Worm (Caenorhabditis elegans) whole organism, young adult: ENCODE measurements around the gene met-2.

Experiments used
- B0261.1 ChIP-seq: sonication (generic microtip); optimal IDR thresholded peaks from 2 replicates; lab custom pipeline; 2016; ENCODE audit warnings: mild to moderate bottlenecking, missing genetic modification characterization, moderate library complexity, missing compliant biosample characterization
- C06A6.2 ChIP-seq: fragments of 200-800 bp; sonication (Bioruptor generic); conservative IDR thresholded peaks from 2 replicates; pipeline ENCODE4 v1.3.6; 2022; ENCODE audit warnings: missing genetic modification characterization, missing compliant biosample characterization
- C17E4.6 ChIP-seq: fragments of 200-800 bp; sonication (Bioruptor generic); IDR thresholded peaks from 2 replicates; pipeline ENCODE4 v1.3.6; 2022; ENCODE audit warnings: missing genetic modification reagents, missing genetic modification characterization, missing compliant biosample characterization
- F33H1.4 ChIP-seq: fragments of 200-800 bp; sonication (Bioruptor generic); IDR thresholded peaks from 2 replicates; pipeline ENCODE4 v1.3.6; 2022; ENCODE audit warnings: missing genetic modification reagents, missing genetic modification characterization, missing compliant biosample characterization
- F37B4.10 ChIP-seq: fragments of 200-800 bp; sonication (Bioruptor generic); IDR thresholded peaks from 2 replicates; pipeline ENCODE4 v1.3.6; 2022; ENCODE audit warnings: missing genetic modification characterization, missing compliant biosample characterization
- F39B2.1 ChIP-seq: fragments of 200-800 bp; sonication (Bioruptor generic); IDR thresholded peaks from 2 replicates; pipeline ENCODE4 v1.3.6; 2022; ENCODE audit warnings: missing genetic modification reagents, missing genetic modification characterization, missing compliant biosample characterization
- Y53G8AR.9 ChIP-seq: fragments of 200-800 bp; sonication (Bioruptor generic); conservative IDR thresholded peaks from 2 replicates; pipeline ENCODE4 v1.3.6; 2022; ENCODE audit warnings: missing genetic modification reagents, missing genetic modification characterization, missing compliant biosample characterization
- Y67H2A.10 ChIP-seq: fragments of 200-800 bp; sonication (Bioruptor generic); conservative IDR thresholded peaks from 2 replicates; pipeline ENCODE4 v1.3.6; 2022; ENCODE audit warnings: missing genetic modification reagents, missing genetic modification characterization, missing compliant biosample characterization
- Y79H2A.3 ChIP-seq: fragments of 200-800 bp; sonication (Bioruptor generic); conservative IDR thresholded peaks from 2 replicates; pipeline ENCODE4 v1.3.6; 2022; ENCODE audit warnings: missing genetic modification reagents, missing genetic modification characterization, missing compliant biosample characterization
- atf-7 ChIP-seq: sonication (generic microtip); optimal IDR thresholded peaks from 2 replicates; lab custom pipeline; 2017; ENCODE audit warnings: mild to moderate bottlenecking, missing genetic modification characterization, missing compliant biosample characterization
- athp-1 ChIP-seq: sonication (generic microtip); optimal IDR thresholded peaks from 2 replicates; lab custom pipeline; 2017; ENCODE audit warnings: mild to moderate bottlenecking, missing genetic modification characterization, missing compliant biosample characterization
- bed-1 ChIP-seq: fragments of 200-800 bp; sonication (Bioruptor generic); IDR thresholded peaks from 2 replicates; pipeline ENCODE4 v1.3.6; 2022; ENCODE audit warnings: missing genetic modification reagents, missing genetic modification characterization, missing compliant biosample characterization
- bed-2 ChIP-seq: fragments of 200-800 bp; sonication (Bioruptor generic); IDR thresholded peaks from 2 replicates; pipeline ENCODE4 v1.3.6; 2022; ENCODE audit warnings: missing genetic modification reagents, missing genetic modification characterization, missing compliant biosample characterization
- ccch-3 ChIP-seq: fragments of 200-800 bp; sonication (Bioruptor generic); optimal IDR thresholded peaks from 2 replicates; lab custom pipeline; 2018; ENCODE audit warnings: mild to moderate bottlenecking, missing genetic modification characterization, missing compliant biosample characterization
- ceh-100 ChIP-seq: fragments of 200-800 bp; sonication (Bioruptor generic); IDR thresholded peaks from 2 replicates; pipeline ENCODE4 v1.3.6; 2022; ENCODE audit warnings: missing genetic modification reagents, missing genetic modification characterization, missing compliant biosample characterization
- ceh-40 ChIP-seq: fragments of 200-800 bp; sonication (Bioruptor generic); IDR thresholded peaks from 2 replicates; pipeline ENCODE4 v1.3.6; 2022; ENCODE audit warnings: missing genetic modification characterization, missing compliant biosample characterization
- ceh-91 ChIP-seq: fragments of 200-800 bp; sonication (Bioruptor generic); IDR thresholded peaks from 2 replicates; pipeline ENCODE4 v1.3.6; 2022; ENCODE audit warnings: missing genetic modification reagents, missing genetic modification characterization, missing compliant biosample characterization
- chd-7 ChIP-seq: sonication (generic microtip); optimal IDR thresholded peaks from 2 replicates; lab custom pipeline; 2016; ENCODE audit warnings: mild to moderate bottlenecking, missing genetic modification characterization, moderate library complexity, missing compliant biosample characterization
- dox-1 ChIP-seq: fragments of 200-800 bp; sonication (Bioruptor generic); IDR thresholded peaks from 2 replicates; pipeline ENCODE4 v1.3.6; 2022; ENCODE audit warnings: missing genetic modification reagents, missing genetic modification characterization, missing compliant biosample characterization
- efl-1 ChIP-seq: fragments of 150-350 bp; optimal IDR thresholded peaks from 2 replicates; lab custom pipeline; 2014; ENCODE audit warnings: missing biosample characterization, missing genetic modification reagents, missing genetic modification characterization
- gei-17 ChIP-seq: fragments of 200-800 bp; sonication (Bioruptor generic); optimal IDR thresholded peaks from 2 replicates; lab custom pipeline; 2018; ENCODE audit warnings: mild to moderate bottlenecking, missing genetic modification characterization, missing compliant biosample characterization
- lag-1 ChIP-seq: fragments of 200-800 bp; sonication (Bioruptor generic); IDR thresholded peaks from 2 replicates; pipeline ENCODE4 v1.3.6; 2022; ENCODE audit warnings: missing genetic modification reagents, missing genetic modification characterization, missing compliant biosample characterization
- let-526 ChIP-seq: fragments of 200-800 bp; sonication (Bioruptor generic); IDR thresholded peaks from 2 replicates; pipeline ENCODE4 v1.3.6; 2022; ENCODE audit warnings: missing genetic modification reagents, missing genetic modification characterization, missing compliant biosample characterization
- let-607 ChIP-seq, 2 experiments: fragments of 200-800 bp in 1 of 2; sonication (Bioruptor generic) in 1 of 2; sonication (generic microtip) in 1 of 2; optimal IDR thresholded peaks; 2 replicates each; lab custom pipeline; 2016 to 2018; ENCODE audit warnings: mild to moderate bottlenecking in 2 of 2, missing compliant biosample characterization in 2 of 2, missing genetic modification characterization in 2 of 2, moderate library complexity in 2 of 2, missing genotype in 1 of 2
- lin-54 ChIP-seq: fragments of 200-800 bp; sonication (Bioruptor generic); optimal IDR thresholded peaks from 2 replicates; lab custom pipeline; 2018; ENCODE audit warnings: mild to moderate bottlenecking, missing genetic modification characterization, missing compliant biosample characterization
- lir-1 ChIP-seq: fragments of 200-800 bp; sonication (Bioruptor generic); conservative IDR thresholded peaks from 2 replicates; pipeline ENCODE4 v1.3.6; 2022; ENCODE audit warnings: missing genetic modification reagents, missing genetic modification characterization, missing compliant biosample characterization
- lsl-1 ChIP-seq: fragments of 200-800 bp; sonication (Bioruptor generic); optimal IDR thresholded peaks from 2 replicates; lab custom pipeline; 2018; ENCODE audit warnings: mild to moderate bottlenecking, missing genetic modification characterization, moderate library complexity, missing compliant biosample characterization
- madf-3 ChIP-seq: fragments of 200-800 bp; sonication (Bioruptor generic); IDR thresholded peaks from 2 replicates; pipeline ENCODE4 v1.3.6; 2022; ENCODE audit warnings: missing genetic modification reagents, missing genetic modification characterization, missing compliant biosample characterization
- madf-6 ChIP-seq: fragments of 200-800 bp; sonication (Bioruptor generic); IDR thresholded peaks from 2 replicates; pipeline ENCODE4 v1.3.6; 2022; ENCODE audit warnings: missing genetic modification reagents, missing genetic modification characterization, missing compliant biosample characterization
- mes-4 ChIP-seq: sonication (generic microtip); optimal IDR thresholded peaks from 2 replicates; lab custom pipeline; 2016; ENCODE audit warnings: missing genotype, missing genetic modification characterization, missing compliant biosample characterization
- nfyb-1 ChIP-seq: fragments of 200-800 bp; sonication (Bioruptor generic); IDR thresholded peaks from 2 replicates; pipeline ENCODE4 v1.3.6; 2022; ENCODE audit warnings: missing genetic modification reagents, missing genetic modification characterization, missing compliant biosample characterization
- pha-4 ChIP-seq: fragments of 150-350 bp; sonication (generic microtip); optimal IDR thresholded peaks from 2 replicates; lab custom pipeline; 2014; ENCODE audit warnings: missing biosample characterization, missing genetic modification reagents, missing genetic modification characterization
- rcor-1 ChIP-seq: fragments of 200-800 bp; sonication (Bioruptor generic); IDR thresholded peaks from 2 replicates; pipeline ENCODE4 v1.3.6; 2022; ENCODE audit warnings: missing genetic modification reagents, missing genetic modification characterization, missing compliant biosample characterization
- repo-1 ChIP-seq: sonication (generic microtip); optimal IDR thresholded peaks from 2 replicates; lab custom pipeline; 2017; ENCODE audit warnings: mild to moderate bottlenecking, missing genetic modification characterization, missing compliant biosample characterization
- sdz-38 ChIP-seq: sonication (generic microtip); optimal IDR thresholded peaks from 2 replicates; lab custom pipeline; 2016; ENCODE audit warnings: missing genotype, missing genetic modification characterization, missing compliant biosample characterization
- sea-2 ChIP-seq: fragments of 200-800 bp; sonication (Bioruptor generic); IDR thresholded peaks from 2 replicates; pipeline ENCODE4 v1.3.6; 2022; ENCODE audit warnings: missing genetic modification characterization, missing compliant biosample characterization
- somi-1 ChIP-seq: fragments of 200-800 bp; sonication (Bioruptor generic); optimal IDR thresholded peaks from 2 replicates; lab custom pipeline; 2018; ENCODE audit warnings: mild to moderate bottlenecking, missing genetic modification characterization, missing compliant biosample characterization
- sptf-2 ChIP-seq: fragments of 200-800 bp; sonication (Bioruptor generic); optimal IDR thresholded peaks from 2 replicates; lab custom pipeline; 2018; ENCODE audit warnings: mild to moderate bottlenecking, missing genetic modification characterization, missing compliant biosample characterization
- zim-3 ChIP-seq: sonication (generic microtip); optimal IDR thresholded peaks from 2 replicates; lab custom pipeline; 2017; ENCODE audit warnings: mild to moderate bottlenecking, missing genetic modification characterization, moderate library complexity, missing compliant biosample characterization
- ztf-18 ChIP-seq: sonication (generic microtip); optimal IDR thresholded peaks from 2 replicates; lab custom pipeline; 2016; ENCODE audit warnings: missing genotype, mild to moderate bottlenecking, missing genetic modification characterization, missing compliant biosample characterization
- ztf-22 ChIP-seq: fragments of 200-800 bp; sonication (Bioruptor generic); optimal IDR thresholded peaks from 2 replicates; lab custom pipeline; 2018; ENCODE audit warnings: mild to moderate bottlenecking, missing genetic modification characterization, moderate library complexity, missing compliant biosample characterization
- ztf-25 ChIP-seq: fragments of 200-800 bp; sonication (Bioruptor generic); IDR thresholded peaks from 2 replicates; pipeline ENCODE4 v1.3.6; 2022; ENCODE audit warnings: missing genetic modification reagents, missing genetic modification characterization, missing compliant biosample characterization
- ztf-3 ChIP-seq: fragments of 200-800 bp; sonication (Bioruptor generic); optimal IDR thresholded peaks from 2 replicates; lab custom pipeline; 2018; ENCODE audit warnings: mild to moderate bottlenecking, missing genetic modification characterization, missing compliant biosample characterization

Gene met-2

ce11 chrIII:8363253-8364061 is 11.6 kb upstream of the met-2 start, which contains the start of gene R05D3.3:
TSS of gene R05D3.3 (plus strand) at chrIII:8364011.
- TF ChIP-seq madf-6 (GFP tag; lab: Robert Waterston, UW) (peak; percentile 44), F33H1.4 (GFP tag; lab: Robert Waterston, UW) (peak; percentile 55; the same call in 1 of the 2 replicates), efl-1 (GFP tag; lab: Kevin White, UChicago) (peak; percentile 1), let-607 (tag; optimal IDR thresholded peaks at IDR 0.05; lab: Kevin White, UChicago) (no peak), lsl-1 (GFP tag; lab: Kevin White, UChicago) (peak; percentile 74), ceh-91 (GFP tag; lab: Robert Waterston, UW) (peak; percentile 84)

ce11 chrIII:8368619-8369018 is 6.5 kb upstream of the met-2 start, which contains the start of gene R05D3.9:
TSS of gene R05D3.9 (minus strand) at chrIII:8368719.
- TF ChIP-seq nfyb-1 (GFP tag; lab: Robert Waterston, UW) (no peak), sdz-38 (tag; lab: Kevin White, UChicago) (no peak)
- TF ChIP-seq, all 124 proteins: peak for 0

ce11 chrIII:8369172-8369571 is 5.9 kb upstream of the met-2 start:
- TF ChIP-seq Y67H2A.10 (GFP tag; lab: Robert Waterston, UW) (no peak), ceh-40 (no peak), ztf-25 (no peak), ztf-22 (GFP tag; lab: Kevin White, UChicago) (no peak), madf-3 (no peak), zim-3 (tag; lab: Kevin White, UChicago) (no peak), C06A6.2 (GFP tag; lab: Robert Waterston, UW) (no peak), lsl-1 (GFP tag; lab: Kevin White, UChicago) (no peak), pha-4 (no peak), ceh-91 (GFP tag; lab: Robert Waterston, UW) (no peak), F37B4.10 (GFP tag; lab: Robert Waterston, UW) (no peak), atf-7 (tag; lab: Kevin White, UChicago) (no peak), ztf-3 (no peak), C17E4.6 (GFP tag; lab: Robert Waterston, UW) (no peak), bed-2 (GFP tag; lab: Robert Waterston, UW) (no peak), Y79H2A.3 (no peak)
- TF ChIP-seq, all 124 proteins: peak for 0

ce11 chrIII:8370188-8370587 is 4.9 kb upstream of the met-2 start:
- TF ChIP-seq B0261.1 = no peak
- TF ChIP-seq bed-1 (GFP tag; lab: Robert Waterston, UW) = no peak
- TF ChIP-seq efl-1 (GFP tag; lab: Kevin White, UChicago) = peak; percentile 60
- TF ChIP-seq rcor-1 (GFP tag; lab: Robert Waterston, UW) = no peak
- TF ChIP-seq sptf-2 = no peak
- TF ChIP-seq athp-1 (tag; lab: Kevin White, UChicago) = no peak
- no peak for TF ChIP-seq ztf-18 (tag; lab: Kevin White, UChicago)
- TF ChIP-seq lin-54 (GFP tag; lab: Kevin White, UChicago) = peak; percentile 64
- TF ChIP-seq repo-1 (tag; lab: Kevin White, UChicago) = no peak
- TF ChIP-seq gei-17 = no peak
- TF ChIP-seq Y53G8AR.9 (GFP tag; lab: Robert Waterston, UW) = no peak
- TF ChIP-seq lir-1 (GFP tag; lab: Robert Waterston, UW) = no peak
- TF ChIP-seq ccch-3 (GFP tag; lab: Kevin White, UChicago) = no peak
- no peak for TF ChIP-seq chd-7 (tag; lab: Kevin White, UChicago)
- TF ChIP-seq pha-4 = no peak
- no peak for TF ChIP-seq somi-1 (GFP tag; lab: Kevin White, UChicago)
- TF ChIP-seq mes-4 (tag; lab: Kevin White, UChicago) = no peak
- TF ChIP-seq sea-2 (GFP tag; lab: Robert Waterston, UW) = no peak
- no peak for TF ChIP-seq lag-1
- no peak for TF ChIP-seq let-526 (GFP tag; lab: Robert Waterston, UW)
- TF ChIP-seq ceh-100 (GFP tag; lab: Robert Waterston, UW) = no peak
- no peak for TF ChIP-seq dox-1
- no peak for TF ChIP-seq F39B2.1
- no peak for TF ChIP-seq let-607 (tag; optimal IDR thresholded peaks at IDR 0.05; lab: Kevin White, UChicago)
